Fruit fly (Drosophila melanogaster): Measurements from ENCODE around the gene kairos.

Gene kairos

DNA sequence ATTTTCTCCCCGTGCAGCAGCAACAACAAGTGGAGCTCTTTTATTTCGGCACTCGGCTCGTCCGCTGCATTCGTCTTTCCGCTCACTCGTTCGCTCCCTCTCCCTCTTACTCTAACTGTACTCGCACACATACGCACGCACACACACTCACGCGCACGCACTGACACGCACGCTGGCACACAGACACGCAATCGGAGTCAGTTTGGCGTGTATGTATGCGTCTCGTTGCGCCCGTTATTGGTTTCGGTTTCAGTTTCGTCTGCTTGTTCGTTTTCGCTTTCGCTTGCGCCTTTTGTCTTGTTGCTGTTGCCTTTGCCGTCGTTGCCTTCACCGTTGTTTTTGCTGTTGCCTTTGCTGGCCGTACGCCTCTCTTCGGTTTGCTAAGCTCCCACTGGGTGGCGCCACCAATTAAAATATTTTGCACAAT, 1.8 kb upstream of the kairos start:
- no peak for TF ChIP-seq CG17806 (tag; optimal IDR thresholded peaks at IDR 0.05)
- TF ChIP-seq Snoo (tag; optimal IDR thresholded peaks at IDR 0.05) = peak; percentile 43
- TF ChIP-seq CG13204 (GFP tag; optimal IDR thresholded peaks at IDR 0.05) = peak; percentile 73
- TF ChIP-seq CG14655 (GFP tag; optimal IDR thresholded peaks at IDR 0.05) = peak; percentile 27
- TF ChIP-seq fd96Ca (GFP tag; IDR thresholded peaks at IDR 0.05) = 0 out of 3 replicates have a peak, but pooled peaks have one; percentile 18
- TF ChIP-seq CG4496 (GFP tag; IDR thresholded peaks at IDR 0.05) = peak; percentile 52; the same call in 1 of the 3 replicates

dm6 chrX:18350609-18351008, 5.4 kb downstream of the kairos start:
- TF ChIP-seq CG8159 (tag; optimal IDR thresholded peaks at IDR 0.05) (no peak), CG9948 (tag; optimal IDR thresholded peaks at IDR 0.05) (no peak), Ets98B (GFP tag; IDR thresholded peaks at IDR 0.05) (no peak), Snoo (tag; optimal IDR thresholded peaks at IDR 0.05) (no peak), CG13204 (GFP tag; optimal IDR thresholded peaks at IDR 0.05) (no peak), CG15710 (tag; optimal IDR thresholded peaks at IDR 0.05) (no peak), CG17806 (tag; optimal IDR thresholded peaks at IDR 0.05) (no peak), EcR (GFP tag; optimal IDR thresholded peaks at IDR 0.05) (no peak), gl (tag; optimal IDR thresholded peaks at IDR 0.05) (no peak), Pif1B (GFP tag; optimal IDR thresholded peaks at IDR 0.05) (no peak), Pif1A (GFP tag; optimal IDR thresholded peaks at IDR 0.05) (no peak), D1 (tag; optimal IDR thresholded peaks at IDR 0.05) (no peak), CG12605 (GFP tag; IDR thresholded peaks at IDR 0.05) (no peak), rn (GFP tag; IDR thresholded peaks at IDR 0.05) (no peak)

DNA sequence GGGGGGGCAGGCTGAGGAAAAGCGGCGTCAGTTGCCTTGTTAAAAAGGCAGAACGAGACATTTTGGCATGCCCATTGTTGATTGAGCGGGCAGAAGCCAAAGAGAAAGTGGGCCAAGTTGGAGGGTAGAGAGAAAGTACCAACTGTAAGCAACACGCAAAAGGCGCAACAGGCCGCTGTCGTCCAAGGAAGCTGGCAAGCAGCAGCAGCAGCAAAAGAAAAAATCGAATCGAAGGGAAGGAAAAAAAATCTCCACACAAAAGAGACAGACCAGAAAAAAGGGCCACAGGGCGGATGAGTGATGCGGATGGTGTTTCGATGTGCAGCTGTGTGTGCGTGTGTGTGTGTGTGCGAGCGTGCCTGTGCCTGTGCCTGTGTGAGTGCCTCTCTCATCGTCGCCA, 8.3 kb downstream of the kairos start:
- TF ChIP-seq D1 (tag; optimal IDR thresholded peaks at IDR 0.05) (no peak), CG10348 (GFP tag; IDR thresholded peaks at IDR 0.05) (no peak), Ets98B (GFP tag; IDR thresholded peaks at IDR 0.05) (no peak), CG8301 (tag; optimal IDR thresholded peaks at IDR 0.05) (no peak), CG4496 (GFP tag; IDR thresholded peaks at IDR 0.05) (no peak), CG17806 (tag; optimal IDR thresholded peaks at IDR 0.05) (no peak), CG15710 (tag; optimal IDR thresholded peaks at IDR 0.05) (no peak), fd96Ca (GFP tag; IDR thresholded peaks at IDR 0.05) (no peak), CG34367 (tag; optimal IDR thresholded peaks at IDR 0.05) (no peak), CG14655 (GFP tag; optimal IDR thresholded peaks at IDR 0.05) (no peak), CG12605 (GFP tag; IDR thresholded peaks at IDR 0.05) (no peak), CG32121 (GFP tag; IDR thresholded peaks at IDR 0.05) (no peak), rn (GFP tag; IDR thresholded peaks at IDR 0.05) (no peak), CG9948 (tag; optimal IDR thresholded peaks at IDR 0.05) (no peak), Pif1B (GFP tag; optimal IDR thresholded peaks at IDR 0.05) (no peak), CG13204 (GFP tag; optimal IDR thresholded peaks at IDR 0.05) (no peak), CG8159 (tag; optimal IDR thresholded peaks at IDR 0.05) (no peak), Snoo (tag; optimal IDR thresholded peaks at IDR 0.05) (no peak)

dm6 chrX:18341014-18341413, 15.0 kb downstream of the kairos start:
- no peak for TF ChIP-seq CG9948 (tag; optimal IDR thresholded peaks at IDR 0.05)
- peak; percentile 19 for TF ChIP-seq CG8159 (tag; optimal IDR thresholded peaks at IDR 0.05)
- TF ChIP-seq CG8301 (tag; optimal IDR thresholded peaks at IDR 0.05) = no peak

DNA sequence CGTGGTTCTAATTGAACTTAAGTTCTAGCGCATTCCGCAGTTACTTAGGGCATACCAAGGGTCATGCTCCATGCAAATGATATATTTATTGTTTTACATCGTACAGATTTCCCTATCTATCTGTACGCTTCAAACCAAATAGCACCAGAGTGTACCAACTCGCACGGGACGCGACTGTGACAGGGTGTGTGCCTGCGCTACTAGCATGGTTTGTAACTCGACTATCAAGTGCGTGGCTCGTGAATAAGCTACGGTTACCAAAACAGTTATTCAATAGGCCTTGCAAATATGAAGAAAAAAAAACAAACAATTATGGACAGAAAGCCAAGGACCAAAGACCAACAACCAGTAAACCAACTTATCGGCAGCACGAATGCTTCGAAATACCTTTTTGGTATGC, 34.6 kb downstream of the kairos start:
- TF ChIP-seq rn (GFP tag; IDR thresholded peaks at IDR 0.05) = no peak
- TF ChIP-seq Pif1B (GFP tag; optimal IDR thresholded peaks at IDR 0.05) = no peak
- TF ChIP-seq CG13204 (GFP tag; optimal IDR thresholded peaks at IDR 0.05) = no peak
- TF ChIP-seq gl (tag; optimal IDR thresholded peaks at IDR 0.05) = no peak
- no peak for TF ChIP-seq CG14655 (GFP tag; optimal IDR thresholded peaks at IDR 0.05)
- no peak for TF ChIP-seq CG10348 (GFP tag; IDR thresholded peaks at IDR 0.05)
- TF ChIP-seq CG17806 (tag; optimal IDR thresholded peaks at IDR 0.05) = no peak
- TF ChIP-seq Pif1A (GFP tag; optimal IDR thresholded peaks at IDR 0.05) = no peak
- no peak for TF ChIP-seq Ets98B (GFP tag; IDR thresholded peaks at IDR 0.05)
- TF ChIP-seq CG8301 (tag; optimal IDR thresholded peaks at IDR 0.05) = no peak

DNA sequence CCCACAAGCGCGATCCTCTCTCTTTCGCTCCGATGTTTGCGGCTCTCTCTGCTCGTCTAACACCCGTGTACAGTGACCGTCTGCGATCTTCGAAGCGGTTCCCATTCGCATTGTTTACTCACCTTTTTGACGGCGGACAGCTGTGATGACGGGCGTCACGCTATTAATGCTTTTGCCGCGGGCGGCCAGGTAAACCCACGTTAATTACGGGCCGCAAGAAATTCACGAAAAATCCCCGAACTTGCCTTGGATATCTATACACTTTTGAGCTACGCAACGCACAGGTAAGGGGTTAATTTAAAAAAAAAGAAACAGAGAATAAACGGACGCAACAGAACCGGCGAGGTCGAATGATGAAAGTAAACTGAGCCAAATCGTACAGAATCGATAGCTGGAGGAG, 35.2 kb downstream of the kairos start, which contains the start of gene CG6023:
TSS of gene CG6023 (minus strand) at position 369 of the 400 bp plus-strand sequence.
- 0 out of 3 replicates have a peak, but pooled peaks have one; percentile 24 for TF ChIP-seq CG4496 (GFP tag; IDR thresholded peaks at IDR 0.05)
- no peak for TF ChIP-seq fd96Ca (GFP tag; IDR thresholded peaks at IDR 0.05)

DNA sequence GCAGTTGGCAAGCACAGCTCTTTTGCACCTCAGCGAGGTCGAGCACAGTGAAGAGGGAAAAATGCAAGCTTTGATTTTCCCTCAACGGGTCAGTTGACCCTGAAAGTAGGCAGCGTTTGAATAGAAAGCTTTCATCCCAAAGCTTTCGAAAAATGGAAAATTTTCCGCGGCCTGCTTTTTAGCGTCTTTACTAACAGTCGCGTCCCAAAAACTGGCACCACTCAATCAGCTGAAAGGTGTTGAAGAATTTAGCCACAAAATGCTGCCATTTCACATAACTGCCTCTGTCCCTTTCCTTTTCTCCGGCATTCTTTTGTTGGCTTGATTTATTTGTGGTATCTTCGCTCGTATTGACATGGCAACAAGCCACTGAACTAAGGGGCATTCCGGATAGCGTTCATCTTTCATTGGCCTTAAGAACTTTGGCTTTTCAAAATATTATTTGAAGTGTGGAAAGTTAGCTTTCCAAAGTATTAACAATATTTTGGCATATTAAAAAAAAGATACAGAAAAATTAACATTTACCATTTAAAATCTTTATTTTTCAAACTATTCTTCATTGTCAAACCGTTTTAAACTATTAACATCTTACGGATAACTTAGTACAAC, 36.0 kb downstream of the kairos start:
- TF ChIP-seq fd96Ca (GFP tag; IDR thresholded peaks at IDR 0.05) = peak; percentile 16; the same call in 1 of the 3 replicates
- TF ChIP-seq CG14655 (GFP tag; optimal IDR thresholded peaks at IDR 0.05) = peak; percentile 41
- no peak for TF ChIP-seq Ets98B (GFP tag; IDR thresholded peaks at IDR 0.05)
- TF ChIP-seq CG4496 (GFP tag; IDR thresholded peaks at IDR 0.05) = peak; percentile 46; the same call in 1 of the 3 replicates

All from whole organism, pupa.